Fruit fly (Drosophila melanogaster): ENCODE results near the gene CG18213.

The CG18213 gene

dm6 chr3R:17072526-17073114, 32.6 kb upstream of the CG18213 start, which contains the start of the genes Ns1 and mRpS11:
Ns1 (minus strand) TSS chr3R:17072675.
mRpS11 (plus strand) TSS chr3R:17072732.
- TF ChIP-seq CG9948 (tag; optimal IDR thresholded peaks at IDR 0.05) (no peak), Snoo (tag; optimal IDR thresholded peaks at IDR 0.05) (peak; percentile 19), CG12605 (GFP tag; IDR thresholded peaks at IDR 0.05) (peak; percentile 71; the same call in 1 of the 2 replicates), CG10348 (GFP tag; IDR thresholded peaks at IDR 0.05) (no peak), gl (tag; optimal IDR thresholded peaks at IDR 0.05) (no peak)

dm6 chr3R:17067721-17068120, 27.7 kb upstream of the CG18213 start:
- TF ChIP-seq gl (tag; optimal IDR thresholded peaks at IDR 0.05) (no peak), CG10348 (GFP tag; IDR thresholded peaks at IDR 0.05) (no peak), Pif1A (GFP tag; optimal IDR thresholded peaks at IDR 0.05) (no peak), CG4496 (GFP tag; IDR thresholded peaks at IDR 0.05) (no peak)

dm6 chr3R:17066828-17067430, 26.9 kb upstream of the CG18213 start:
- TF ChIP-seq Snoo (tag; optimal IDR thresholded peaks at IDR 0.05) (no peak), CG4496 (GFP tag; IDR thresholded peaks at IDR 0.05) (0 out of 3 replicates have a peak, but pooled peaks have one; percentile 16), CG10348 (GFP tag; IDR thresholded peaks at IDR 0.05) (no peak), CG32121 (GFP tag; IDR thresholded peaks at IDR 0.05) (peak; percentile 28; the same call in 1 of the 2 replicates), D1 (tag; optimal IDR thresholded peaks at IDR 0.05) (no peak), CG13204 (GFP tag; optimal IDR thresholded peaks at IDR 0.05) (no peak), EcR (GFP tag; optimal IDR thresholded peaks at IDR 0.05) (peak; percentile 43)

dm6 chr3R:17066077-17066476, 26.1 kb upstream of the CG18213 start:
- TF ChIP-seq CG14655 (GFP tag; optimal IDR thresholded peaks at IDR 0.05) (no peak), CG8301 (tag; optimal IDR thresholded peaks at IDR 0.05) (no peak), rn (GFP tag; IDR thresholded peaks at IDR 0.05) (no peak), CG10348 (GFP tag; IDR thresholded peaks at IDR 0.05) (no peak), Pif1B (GFP tag; optimal IDR thresholded peaks at IDR 0.05) (no peak), CG17806 (tag; optimal IDR thresholded peaks at IDR 0.05) (no peak), CG4496 (GFP tag; IDR thresholded peaks at IDR 0.05) (no peak), gl (tag; optimal IDR thresholded peaks at IDR 0.05) (no peak), CG8159 (tag; optimal IDR thresholded peaks at IDR 0.05) (no peak)

dm6 chr3R:17065018-17065784, 25.2 kb upstream of the CG18213 start:
- TF ChIP-seq EcR (GFP tag; optimal IDR thresholded peaks at IDR 0.05) (peak; percentile 81), CG4496 (GFP tag; IDR thresholded peaks at IDR 0.05) (peak; percentile 87), gl (tag; optimal IDR thresholded peaks at IDR 0.05) (peak; percentile 74), CG15710 (tag; optimal IDR thresholded peaks at IDR 0.05) (peak; percentile 85), CG10348 (GFP tag; IDR thresholded peaks at IDR 0.05) (peak; percentile 35; the same call in 1 of the 2 replicates), fd96Ca (GFP tag; IDR thresholded peaks at IDR 0.05) (peak; percentile 71), CG9948 (tag; optimal IDR thresholded peaks at IDR 0.05) (peak; percentile 94), rn (GFP tag; IDR thresholded peaks at IDR 0.05) (peak; percentile 51), CG8159 (tag; optimal IDR thresholded peaks at IDR 0.05) (peak; percentile 92), CG14655 (GFP tag; optimal IDR thresholded peaks at IDR 0.05) (peak; percentile 92), Pif1A (GFP tag; optimal IDR thresholded peaks at IDR 0.05) (peak; percentile 94), Ets98B (GFP tag; IDR thresholded peaks at IDR 0.05) (peak; percentile 89), Snoo (tag; optimal IDR thresholded peaks at IDR 0.05) (peak; percentile 94), CG17806 (tag; optimal IDR thresholded peaks at IDR 0.05) (peak; percentile 92), CG12605 (GFP tag; IDR thresholded peaks at IDR 0.05) (peak; percentile 78), CG13204 (GFP tag; optimal IDR thresholded peaks at IDR 0.05) (peak; percentile 92), CG34367 (tag; optimal IDR thresholded peaks at IDR 0.05) (peak; percentile 86), CG8301 (tag; optimal IDR thresholded peaks at IDR 0.05) (peak; percentile 95), Pif1B (GFP tag; optimal IDR thresholded peaks at IDR 0.05) (peak; percentile 95), CG32121 (GFP tag; IDR thresholded peaks at IDR 0.05) (peak; percentile 88; the same call in 1 of the 2 replicates), D1 (tag; optimal IDR thresholded peaks at IDR 0.05) (peak; percentile 85)

- TF ChIP-seq CG4496 (GFP tag; IDR thresholded peaks at IDR 0.05) (0 out of 3 replicates have a peak, but pooled peaks have one; percentile 17), gl (tag; optimal IDR thresholded peaks at IDR 0.05) (no peak)
These were observed 23.8 kb upstream of the CG18213 start for dm6 chr3R:17063763-17064162.

All from whole organism, pupa.